Worm (Caenorhabditis elegans): ENCODE measurements around the gene R07B1.5.

DNA sequence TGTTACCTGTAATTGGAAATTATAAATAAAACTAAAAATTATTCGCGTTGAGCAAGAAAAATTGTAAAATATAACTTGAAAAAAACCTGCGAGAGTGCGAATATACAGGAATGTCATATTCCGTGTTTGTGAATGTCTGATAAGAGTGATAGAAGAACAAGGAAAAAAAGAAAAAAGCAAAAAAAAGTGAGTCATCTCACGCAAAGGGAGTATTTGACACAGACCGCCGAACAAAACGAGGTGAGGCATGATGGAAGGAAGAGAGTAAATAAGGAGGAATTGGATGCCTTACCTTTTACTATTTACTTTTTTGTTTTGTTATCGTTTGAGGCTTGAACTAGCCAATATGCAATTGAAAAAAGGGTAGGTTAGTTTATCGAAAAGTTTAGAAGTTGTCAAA, 28.9 kb downstream of the R07B1.5 start, which contains the start of gene F21G4.1:
- TF ChIP-seq zag-1 (tag; optimal IDR thresholded peaks at IDR 0.05) (no peak), mef-2 (tag; optimal IDR thresholded peaks at IDR 0.05) (no peak), unc-86 (tag; optimal IDR thresholded peaks at IDR 0.05) (no peak), mdl-1 (tag; optimal IDR thresholded peaks at IDR 0.05) (no peak), skn-1 (tag; optimal IDR thresholded peaks at IDR 0.05) (no peak), snpc-4 (tag; optimal IDR thresholded peaks at IDR 0.05) (no peak), nhr-11 (tag; optimal IDR thresholded peaks at IDR 0.05) (no peak)

Data from whole organism, L1 larva.